Worm (Caenorhabditis elegans): ENCODE results near the gene skp-1.

- TF ChIP-seq M03D4.4 (tag; optimal IDR thresholded peaks at IDR 0.05) (no peak), cnd-1 (tag; optimal IDR thresholded peaks at IDR 0.05) (no peak), unc-62 (GFP tag; optimal IDR thresholded peaks at IDR 0.05) (no peak), unc-39 (tag; optimal IDR thresholded peaks at IDR 0.05) (no peak), nhr-237 (tag; optimal IDR thresholded peaks at IDR 0.05) (no peak), ztf-11 (tag; optimal IDR thresholded peaks at IDR 0.05) (no peak), sem-2 (GFP tag; optimal IDR thresholded peaks at IDR 0.05) (no peak), lin-13 (tag; optimal IDR thresholded peaks at IDR 0.05) (no peak), mls-2 (tag; optimal IDR thresholded peaks at IDR 0.05) (no peak), ceh-39 (tag; optimal IDR thresholded peaks at IDR 0.05) (no peak), mep-1 (tag; optimal IDR thresholded peaks at IDR 0.05) (no peak), elt-3 (tag; optimal IDR thresholded peaks at IDR 0.05) (no peak), drap-1 (GFP tag; optimal IDR thresholded peaks at IDR 0.05) (no peak)
These were observed 30.4 kb downstream of the skp-1 start, which contains the start of gene ape-1 for ce11 chrV:11675638-11676037.

All from whole organism, mixed stage, embryonic.